Fruit fly (Drosophila melanogaster): ENCODE measurements around the gene CG33235.

The CG33235 gene

dm6 chrX:11491473-11491872 lies at the start of gene CG33235:
TSS of gene CG33235 (minus strand) at chrX:11491573.
- TF ChIP-seq CG8478 (optimal IDR thresholded peaks at IDR 0.05) (no peak), pan (optimal IDR thresholded peaks at IDR 0.05) (no peak), Dll (optimal IDR thresholded peaks at IDR 0.05) (no peak), EcR (GFP tag; optimal IDR thresholded peaks at IDR 0.05) (no peak), psq (optimal IDR thresholded peaks at IDR 0.05) (no peak), usp (GFP tag; optimal IDR thresholded peaks at IDR 0.05) (no peak)

- no peak for TF ChIP-seq Dll (optimal IDR thresholded peaks at IDR 0.05)
- TF ChIP-seq pan (optimal IDR thresholded peaks at IDR 0.05), result no peak
- no peak for TF ChIP-seq EcR (GFP tag; optimal IDR thresholded peaks at IDR 0.05)
- TF ChIP-seq usp (GFP tag; optimal IDR thresholded peaks at IDR 0.05), result no peak
- no peak for TF ChIP-seq psq (optimal IDR thresholded peaks at IDR 0.05)
- no peak for TF ChIP-seq CG8478 (optimal IDR thresholded peaks at IDR 0.05)
Measured at dm6 chrX:11531245-11531644, 39.9 kb upstream of the CG33235 start.

DNA sequence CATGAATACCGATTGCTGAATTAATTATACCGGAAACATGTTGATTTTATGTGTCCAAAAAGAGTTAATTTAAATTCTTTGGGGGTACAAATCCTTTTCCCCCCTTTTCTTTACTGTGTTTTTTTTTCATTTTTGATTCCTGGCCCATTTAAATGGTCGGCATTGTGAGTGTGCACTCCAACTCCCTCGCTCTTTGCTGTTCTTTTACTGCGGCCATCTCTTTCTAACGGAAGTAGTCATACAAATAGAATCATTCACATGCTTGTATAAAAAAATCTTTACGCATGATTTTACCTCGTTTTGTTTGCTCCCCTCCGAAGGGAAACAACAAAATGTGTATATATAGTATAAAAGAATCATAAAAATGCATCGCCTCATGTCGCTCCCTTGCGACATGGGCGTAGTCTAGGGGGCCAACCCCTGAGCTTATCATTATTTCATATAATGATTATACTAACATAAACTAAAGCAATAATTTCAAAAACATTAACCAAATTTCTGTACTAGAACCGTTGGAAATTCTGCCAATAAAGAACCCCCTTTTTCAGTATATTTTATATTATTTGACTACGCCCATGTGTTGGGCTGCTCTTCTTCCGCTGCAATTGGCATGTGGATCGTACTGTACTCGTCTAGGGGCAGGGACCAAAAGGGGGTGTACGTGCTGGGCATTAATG lies 36.8 kb upstream of the CG33235 start:
- TF ChIP-seq psq (optimal IDR thresholded peaks at IDR 0.05) (no peak), CG8478 (optimal IDR thresholded peaks at IDR 0.05) (no peak), usp (GFP tag; optimal IDR thresholded peaks at IDR 0.05) (no peak), EcR (GFP tag; optimal IDR thresholded peaks at IDR 0.05) (no peak), pan (optimal IDR thresholded peaks at IDR 0.05) (no peak), Dll (optimal IDR thresholded peaks at IDR 0.05) (no peak)

DNA sequence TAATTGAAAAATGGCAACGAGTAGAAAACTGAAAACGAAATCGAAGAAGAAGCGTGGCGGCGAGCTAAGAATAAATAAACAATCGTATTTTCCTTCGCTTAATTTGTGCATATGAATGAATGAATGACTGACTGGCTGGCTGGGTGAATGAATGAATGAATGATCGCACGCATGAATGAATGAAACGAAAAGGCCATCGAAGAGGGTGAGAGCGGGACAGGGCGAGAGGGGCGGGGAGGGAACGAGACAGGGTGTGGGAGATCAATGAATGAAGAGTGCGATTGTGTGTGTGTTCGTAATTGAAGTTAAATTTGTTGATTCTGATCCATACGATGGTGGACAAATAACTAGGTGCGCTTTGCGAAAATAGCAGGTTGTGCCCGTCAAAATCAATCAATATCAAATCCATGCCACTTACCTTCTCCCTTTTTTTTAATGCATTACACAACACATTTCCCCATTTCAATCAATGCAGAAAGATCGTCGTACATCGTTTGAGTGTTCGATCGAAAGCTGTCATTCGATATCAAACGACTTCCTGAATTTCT lies 35.8 kb upstream of the CG33235 start:
- TF ChIP-seq pan (optimal IDR thresholded peaks at IDR 0.05) (no peak), usp (GFP tag; optimal IDR thresholded peaks at IDR 0.05) (no peak), psq (optimal IDR thresholded peaks at IDR 0.05) (no peak), CG8478 (optimal IDR thresholded peaks at IDR 0.05) (no peak)

DNA sequence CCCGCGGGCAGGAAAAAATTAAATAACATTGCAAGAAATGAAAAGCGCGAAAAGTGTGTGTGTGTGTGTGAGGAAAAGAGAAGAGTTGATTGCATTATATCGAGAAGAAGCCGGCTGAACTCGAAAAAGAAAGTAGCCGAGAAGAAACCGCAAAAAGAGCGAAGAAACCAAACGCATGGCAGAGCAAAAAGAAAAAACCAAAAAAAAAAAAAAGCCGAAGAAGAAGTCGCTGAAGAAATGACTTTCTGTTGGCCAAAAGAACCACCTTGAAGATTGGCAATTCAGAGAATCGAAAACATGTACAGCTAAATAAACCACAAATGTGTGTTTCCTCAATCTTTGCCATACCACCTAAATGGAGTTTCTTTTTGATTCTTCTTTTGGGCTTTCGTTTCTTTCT lies 32.5 kb upstream of the CG33235 start:
- no peak for TF ChIP-seq usp (GFP tag; optimal IDR thresholded peaks at IDR 0.05)
- no peak for TF ChIP-seq EcR (GFP tag; optimal IDR thresholded peaks at IDR 0.05)
- no peak for TF ChIP-seq CG8478 (optimal IDR thresholded peaks at IDR 0.05)
- TF ChIP-seq Dll (optimal IDR thresholded peaks at IDR 0.05), result no peak
- TF ChIP-seq psq (optimal IDR thresholded peaks at IDR 0.05), result no peak
- no peak for TF ChIP-seq pan (optimal IDR thresholded peaks at IDR 0.05)

DNA sequence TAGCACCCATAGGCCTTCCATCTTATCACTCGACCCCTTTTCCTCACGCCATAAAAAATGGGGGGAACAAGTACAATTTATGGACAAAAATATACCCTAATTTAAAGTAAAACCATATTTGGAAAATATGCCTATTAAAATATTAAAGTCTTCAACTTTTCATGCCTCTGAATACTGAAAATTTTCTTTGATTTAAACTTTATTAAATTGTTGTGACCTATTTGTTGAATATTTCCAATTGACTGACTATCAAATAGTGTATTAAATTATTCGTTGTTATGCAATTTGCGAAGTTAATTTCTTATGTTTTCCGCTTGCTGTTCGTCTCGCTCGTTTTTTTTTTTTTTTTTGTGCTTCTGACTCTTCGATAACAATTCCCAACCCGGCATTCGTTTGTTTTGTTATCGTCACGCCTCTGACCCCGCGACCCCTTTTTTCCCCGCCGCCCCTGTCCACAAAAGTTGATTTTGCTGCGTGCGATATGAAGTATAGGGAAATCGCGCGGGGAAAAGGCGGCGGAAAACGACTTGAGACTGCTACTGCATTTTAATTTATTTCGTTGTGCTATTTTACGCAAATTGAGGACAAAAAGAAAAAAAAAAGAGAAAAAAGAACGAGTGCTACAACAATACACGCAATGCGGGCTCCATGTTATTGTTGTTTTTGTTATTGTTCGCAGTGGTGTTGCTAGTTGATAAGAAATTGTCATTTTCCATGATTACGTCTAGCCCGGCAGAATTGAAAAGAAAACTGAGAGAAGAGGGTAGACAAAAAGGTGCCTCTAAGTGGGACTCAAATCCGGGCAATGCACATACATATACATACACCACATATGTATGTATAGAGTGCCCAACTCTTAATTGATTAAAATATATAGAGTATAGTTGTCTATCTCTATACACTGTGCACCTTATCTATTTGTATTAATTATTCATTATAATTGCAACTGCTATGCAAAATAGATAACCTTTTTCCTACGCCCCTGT lies 30.5 kb upstream of the CG33235 start:
- TF ChIP-seq CG8478 (optimal IDR thresholded peaks at IDR 0.05) (no peak), psq (optimal IDR thresholded peaks at IDR 0.05) (no peak), Dll (optimal IDR thresholded peaks at IDR 0.05) (no peak), EcR (GFP tag; optimal IDR thresholded peaks at IDR 0.05) (no peak), usp (GFP tag; optimal IDR thresholded peaks at IDR 0.05) (no peak), pan (optimal IDR thresholded peaks at IDR 0.05) (no peak)

- TF ChIP-seq EcR (GFP tag; optimal IDR thresholded peaks at IDR 0.05), result peak in 1 of 2 experiments; percentile 3
- TF ChIP-seq psq (optimal IDR thresholded peaks at IDR 0.05), result no peak
Measured at dm6 chrX:11520209-11520608, 28.8 kb upstream of the CG33235 start.

DNA sequence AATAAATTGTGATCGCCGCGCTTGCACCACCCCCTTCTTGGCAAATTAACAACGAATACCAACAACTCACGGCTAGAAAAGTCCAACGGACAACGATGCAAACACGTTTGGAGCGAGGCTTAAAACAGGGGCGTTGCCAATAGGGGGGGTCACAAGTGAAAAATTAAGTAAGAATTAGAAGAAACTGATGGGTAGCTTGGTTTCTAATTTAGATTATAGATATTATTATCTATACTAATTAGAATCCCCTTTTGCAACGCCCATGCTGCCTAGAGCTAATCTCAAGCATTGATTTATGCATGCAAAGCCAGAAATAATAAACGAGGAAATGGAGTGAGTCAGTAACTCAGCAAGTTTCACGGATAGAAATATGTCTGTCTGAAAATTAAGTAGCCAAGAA lies 27.1 kb upstream of the CG33235 start:
- TF ChIP-seq EcR (GFP tag; optimal IDR thresholded peaks at IDR 0.05) (no peak), Dll (optimal IDR thresholded peaks at IDR 0.05) (no peak), usp (GFP tag; optimal IDR thresholded peaks at IDR 0.05) (no peak), psq (optimal IDR thresholded peaks at IDR 0.05) (no peak), pan (optimal IDR thresholded peaks at IDR 0.05) (no peak), CG8478 (optimal IDR thresholded peaks at IDR 0.05) (no peak)

- TF ChIP-seq EcR (GFP tag; optimal IDR thresholded peaks at IDR 0.05) (no peak), Dll (optimal IDR thresholded peaks at IDR 0.05) (no peak), psq (optimal IDR thresholded peaks at IDR 0.05) (no peak)
Measured at dm6 chrX:11517295-11517694, 25.9 kb upstream of the CG33235 start.

DNA sequence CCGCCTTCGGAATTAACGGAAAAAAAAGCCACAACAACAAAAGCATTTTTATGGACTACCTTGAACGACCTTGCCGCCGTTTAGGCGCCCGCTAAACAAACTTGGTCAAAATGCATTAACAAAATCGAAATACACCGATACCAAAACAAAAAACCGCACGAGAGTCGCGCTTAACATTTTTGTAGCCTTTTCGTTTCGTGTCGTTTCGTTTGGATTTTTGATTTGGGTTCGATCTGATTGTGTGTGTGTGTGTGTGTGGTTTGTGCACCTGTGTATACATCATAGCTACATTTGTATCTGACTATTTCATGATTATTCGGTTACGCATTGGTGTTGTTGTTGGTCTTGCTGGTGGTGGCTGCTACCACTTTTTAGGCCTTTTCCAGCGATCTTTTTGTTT lies 24.2 kb upstream of the CG33235 start:
- no peak for TF ChIP-seq CG8478 (optimal IDR thresholded peaks at IDR 0.05)
- no peak for TF ChIP-seq psq (optimal IDR thresholded peaks at IDR 0.05)
- TF ChIP-seq pan (optimal IDR thresholded peaks at IDR 0.05), result no peak
- no peak for TF ChIP-seq usp (GFP tag; optimal IDR thresholded peaks at IDR 0.05)
- no peak for TF ChIP-seq EcR (GFP tag; optimal IDR thresholded peaks at IDR 0.05)
- no peak for TF ChIP-seq Dll (optimal IDR thresholded peaks at IDR 0.05)

dm6 chrX:11512868-11513267 lies 21.5 kb upstream of the CG33235 start:
- no peak for TF ChIP-seq EcR (GFP tag; optimal IDR thresholded peaks at IDR 0.05)
- TF ChIP-seq pan (optimal IDR thresholded peaks at IDR 0.05), result no peak

- TF ChIP-seq Dll (optimal IDR thresholded peaks at IDR 0.05), result no peak
- no peak for TF ChIP-seq psq (optimal IDR thresholded peaks at IDR 0.05)
- TF ChIP-seq usp (GFP tag; optimal IDR thresholded peaks at IDR 0.05), result no peak
- TF ChIP-seq CG8478 (optimal IDR thresholded peaks at IDR 0.05), result no peak
- TF ChIP-seq EcR (GFP tag; optimal IDR thresholded peaks at IDR 0.05), result no peak
- TF ChIP-seq pan (optimal IDR thresholded peaks at IDR 0.05), result no peak
Measured at dm6 chrX:11511955-11512354, 20.6 kb upstream of the CG33235 start.

Measured in whole organism.